Worm (Caenorhabditis elegans): ENCODE results near the gene C52E4.7.
A peak's percentile ranks its signal among the peaks of the same experiment; 100 is the strongest.

- peak; percentile 15 for TF ChIP-seq rnt-1 (tag; optimal IDR thresholded peaks at IDR 0.05)
- no peak for TF ChIP-seq ama-1 (optimal IDR thresholded peaks at IDR 0.05)
- peak; percentile 1 for TF ChIP-seq snu-23 (GFP tag; optimal IDR thresholded peaks at IDR 0.05)
- no peak for TF ChIP-seq C16A3.4 (tag; optimal IDR thresholded peaks at IDR 0.05)
- TF ChIP-seq snpc-4 (tag; optimal IDR thresholded peaks at IDR 0.05), result no peak
- TF ChIP-seq nhr-71 (tag; optimal IDR thresholded peaks at IDR 0.05), result peak; percentile 46
- no peak for TF ChIP-seq unc-62 (GFP tag; optimal IDR thresholded peaks at IDR 0.05)
- TF ChIP-seq pag-3 (tag; optimal IDR thresholded peaks at IDR 0.05; ENCODE audit: borderline replicate concordance, insufficient read depth), result no peak
- no peak for TF ChIP-seq nhr-12 (tag; optimal IDR thresholded peaks at IDR 0.05)
Observed at ce11 chrV:12025683-12026082, 31.6 kb downstream of the C52E4.7 start.

All from whole organism, L1 larva.